Fruit fly (Drosophila melanogaster): ENCODE results near the gene nero.

DNA sequence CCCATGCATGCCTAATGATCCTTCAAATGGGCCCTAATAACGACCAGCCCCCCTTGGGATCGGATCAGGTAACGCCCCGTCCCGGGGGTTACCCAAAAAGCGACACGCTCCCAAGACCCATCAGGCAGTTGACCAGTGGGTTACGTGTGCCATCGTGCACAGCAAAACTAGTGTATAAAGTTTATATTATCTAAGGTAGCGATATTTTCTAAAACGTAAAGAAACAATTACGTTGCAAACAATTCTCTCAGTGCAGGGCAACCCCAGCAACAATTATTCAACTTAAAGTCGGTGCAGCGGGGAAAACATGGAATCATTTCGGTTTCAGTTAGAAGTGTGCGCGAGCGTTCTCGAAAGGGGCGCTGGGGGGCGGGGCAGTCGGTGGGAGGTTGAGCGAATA, 34.8 kb downstream of the nero start:
- TF ChIP-seq psq (optimal IDR thresholded peaks at IDR 0.05) (no peak), Dll (optimal IDR thresholded peaks at IDR 0.05) (no peak), EcR (GFP tag; optimal IDR thresholded peaks at IDR 0.05) (no peak)
